Worm (Caenorhabditis elegans): ENCODE results near the gene pph-1.

Gene pph-1

DNA sequence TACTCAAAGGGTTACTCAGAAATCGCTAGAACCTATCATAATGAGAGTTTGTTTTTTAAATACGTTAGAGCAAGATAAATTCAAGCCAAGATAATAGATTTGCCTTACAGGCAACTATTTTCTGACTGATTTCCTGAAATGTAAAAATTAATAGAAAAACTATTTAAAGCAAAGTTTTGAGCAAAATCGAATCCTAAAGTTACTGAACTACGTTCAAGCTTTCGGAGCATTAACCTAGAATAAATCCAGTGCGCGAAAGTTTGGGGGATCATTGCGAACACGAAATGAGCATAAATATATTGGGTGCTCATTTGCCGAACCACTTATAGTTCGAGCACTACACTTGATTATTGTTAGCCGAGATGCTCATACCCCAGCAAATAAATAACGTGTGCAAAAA, 30.7 kb upstream of the pph-1 start, which contains the start of gene ceh-22:
Gene ceh-22, plus strand, starts transcription at position 301 of the 400 bp plus-strand sequence.
- TF ChIP-seq T22C8.4 (GFP tag; IDR thresholded peaks at IDR 0.05) (no peak), ref-1 (GFP tag; conservative IDR thresholded peaks at IDR 0.05) (no peak), tab-1 (GFP tag; IDR thresholded peaks at IDR 0.05) (no peak), klf-2 (GFP tag; conservative IDR thresholded peaks at IDR 0.05) (no peak), ztf-23 (GFP tag; IDR thresholded peaks at IDR 0.05) (no peak), flt-1 (GFP tag; IDR thresholded peaks at IDR 0.05) (no peak), ztf-29 (GFP tag; IDR thresholded peaks at IDR 0.05) (no peak), cog-1 (tag; optimal IDR thresholded peaks at IDR 0.05) (no peak)

DNA sequence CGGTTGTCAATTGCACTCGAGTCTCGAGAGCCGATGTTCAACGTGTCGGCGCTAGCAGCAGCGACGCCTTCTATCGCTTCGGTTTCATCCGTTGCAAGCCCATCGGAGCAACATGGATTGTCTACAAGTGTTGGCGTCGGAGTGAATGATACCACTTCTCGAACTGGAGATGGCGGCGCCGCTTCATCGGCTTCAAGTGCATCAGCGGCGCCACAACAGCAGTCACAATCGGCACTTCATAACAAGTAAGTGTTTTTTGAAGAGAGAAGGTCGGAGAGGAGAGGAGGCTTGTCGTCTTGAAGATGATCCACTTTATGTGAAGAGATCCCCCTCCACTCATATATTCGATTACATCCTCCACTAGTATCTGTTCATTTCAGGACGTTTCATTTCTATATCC, 29.7 kb upstream of the pph-1 start:
- TF ChIP-seq med-1 (GFP tag; optimal IDR thresholded peaks at IDR 0.05; ENCODE audit: insufficient read depth) (no peak), ztf-29 (GFP tag; IDR thresholded peaks at IDR 0.05) (no peak), ref-1 (GFP tag; conservative IDR thresholded peaks at IDR 0.05) (no peak), cog-1 (tag; optimal IDR thresholded peaks at IDR 0.05) (no peak), klf-2 (GFP tag; conservative IDR thresholded peaks at IDR 0.05) (no peak), flt-1 (GFP tag; IDR thresholded peaks at IDR 0.05) (no peak), ztf-23 (GFP tag; IDR thresholded peaks at IDR 0.05) (no peak), tab-1 (GFP tag; IDR thresholded peaks at IDR 0.05) (no peak), T22C8.4 (GFP tag; IDR thresholded peaks at IDR 0.05) (no peak)

ce11 chrV:10675978-10676377, 26.4 kb upstream of the pph-1 start:
- no peak for TF ChIP-seq med-1 (GFP tag; optimal IDR thresholded peaks at IDR 0.05; ENCODE audit: insufficient read depth)
- no peak for TF ChIP-seq ref-1 (GFP tag; conservative IDR thresholded peaks at IDR 0.05)
- no peak for TF ChIP-seq ztf-29 (GFP tag; IDR thresholded peaks at IDR 0.05)
- TF ChIP-seq T22C8.4 (GFP tag; IDR thresholded peaks at IDR 0.05) = no peak
- TF ChIP-seq flt-1 (GFP tag; IDR thresholded peaks at IDR 0.05) = no peak
- no peak for TF ChIP-seq tab-1 (GFP tag; IDR thresholded peaks at IDR 0.05)
- TF ChIP-seq ztf-23 (GFP tag; IDR thresholded peaks at IDR 0.05) = no peak
- TF ChIP-seq klf-2 (GFP tag; conservative IDR thresholded peaks at IDR 0.05) = no peak
- no peak for TF ChIP-seq cog-1 (tag; optimal IDR thresholded peaks at IDR 0.05)

DNA sequence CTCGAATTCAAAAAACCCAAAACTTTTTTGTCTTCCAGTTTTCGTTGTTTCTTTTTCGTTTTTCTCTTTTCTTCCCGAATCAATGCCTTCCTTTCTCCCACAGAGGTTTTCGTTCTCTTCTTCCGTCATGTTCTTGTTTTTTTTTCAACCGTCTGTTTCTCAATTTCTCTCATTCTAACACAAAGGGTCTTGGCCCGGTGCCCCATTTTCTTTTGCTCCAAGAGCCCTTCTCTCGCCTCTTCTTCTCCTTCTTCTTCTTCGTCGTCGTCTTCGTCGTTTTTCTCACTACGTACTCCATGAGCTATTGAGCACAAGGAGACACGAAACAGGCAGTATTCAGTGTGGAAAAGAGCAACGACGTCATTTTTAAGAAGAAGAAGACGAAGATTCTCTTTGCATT, 24.9 kb upstream of the pph-1 start:
- TF ChIP-seq med-1 (GFP tag; optimal IDR thresholded peaks at IDR 0.05; ENCODE audit: insufficient read depth) = no peak
- no peak for TF ChIP-seq T22C8.4 (GFP tag; IDR thresholded peaks at IDR 0.05)
- TF ChIP-seq tab-1 (GFP tag; IDR thresholded peaks at IDR 0.05) = no peak
- no peak for TF ChIP-seq ref-1 (GFP tag; conservative IDR thresholded peaks at IDR 0.05)
- no peak for TF ChIP-seq ztf-29 (GFP tag; IDR thresholded peaks at IDR 0.05)
- no peak for TF ChIP-seq klf-2 (GFP tag; conservative IDR thresholded peaks at IDR 0.05)
- no peak for TF ChIP-seq flt-1 (GFP tag; IDR thresholded peaks at IDR 0.05)
- no peak for TF ChIP-seq cog-1 (tag; optimal IDR thresholded peaks at IDR 0.05)

ce11 chrV:10679080-10679479, 23.3 kb upstream of the pph-1 start:
- TF ChIP-seq T22C8.4 (GFP tag; IDR thresholded peaks at IDR 0.05) (no peak), med-1 (GFP tag; optimal IDR thresholded peaks at IDR 0.05; ENCODE audit: insufficient read depth) (no peak), klf-2 (GFP tag; conservative IDR thresholded peaks at IDR 0.05) (no peak), ztf-23 (GFP tag; IDR thresholded peaks at IDR 0.05) (no peak), flt-1 (GFP tag; IDR thresholded peaks at IDR 0.05) (no peak), cog-1 (tag; optimal IDR thresholded peaks at IDR 0.05) (no peak), ref-1 (GFP tag; conservative IDR thresholded peaks at IDR 0.05) (no peak), ztf-29 (GFP tag; IDR thresholded peaks at IDR 0.05) (no peak), tab-1 (GFP tag; IDR thresholded peaks at IDR 0.05) (no peak)

DNA sequence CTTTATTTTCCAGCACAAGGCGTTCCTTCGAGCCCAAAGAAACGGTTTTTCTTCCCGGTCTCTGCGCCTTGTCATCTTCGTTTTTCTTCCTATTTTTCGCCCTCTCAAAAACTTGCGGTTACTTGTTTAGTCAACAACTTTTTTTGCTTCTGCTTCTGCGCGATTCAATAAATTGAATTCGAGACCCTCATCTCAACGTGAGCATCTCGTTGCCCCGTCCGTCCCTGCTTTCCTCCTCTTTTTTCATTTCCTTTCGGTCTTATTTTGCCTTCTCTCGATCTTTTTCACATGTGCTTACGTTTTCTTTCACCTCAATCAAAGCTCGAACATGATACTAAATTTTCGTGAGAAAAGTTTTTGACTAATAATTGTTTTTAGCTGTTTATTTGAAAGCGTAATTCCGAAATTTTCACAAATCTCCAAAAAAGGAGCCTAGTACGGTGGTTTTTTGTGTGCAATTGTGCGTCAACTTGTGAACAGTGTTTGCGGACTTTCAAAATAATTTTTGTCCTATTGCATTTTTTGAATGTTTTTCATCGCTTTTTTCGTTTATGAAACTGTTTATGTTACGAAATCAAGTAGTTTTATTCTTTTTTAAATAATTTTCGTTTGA, 22.3 kb upstream of the pph-1 start:
- TF ChIP-seq tab-1 (GFP tag; IDR thresholded peaks at IDR 0.05) (no peak), ztf-23 (GFP tag; IDR thresholded peaks at IDR 0.05) (no peak), cog-1 (tag; optimal IDR thresholded peaks at IDR 0.05) (no peak), T22C8.4 (GFP tag; IDR thresholded peaks at IDR 0.05) (no peak), flt-1 (GFP tag; IDR thresholded peaks at IDR 0.05) (no peak)

DNA sequence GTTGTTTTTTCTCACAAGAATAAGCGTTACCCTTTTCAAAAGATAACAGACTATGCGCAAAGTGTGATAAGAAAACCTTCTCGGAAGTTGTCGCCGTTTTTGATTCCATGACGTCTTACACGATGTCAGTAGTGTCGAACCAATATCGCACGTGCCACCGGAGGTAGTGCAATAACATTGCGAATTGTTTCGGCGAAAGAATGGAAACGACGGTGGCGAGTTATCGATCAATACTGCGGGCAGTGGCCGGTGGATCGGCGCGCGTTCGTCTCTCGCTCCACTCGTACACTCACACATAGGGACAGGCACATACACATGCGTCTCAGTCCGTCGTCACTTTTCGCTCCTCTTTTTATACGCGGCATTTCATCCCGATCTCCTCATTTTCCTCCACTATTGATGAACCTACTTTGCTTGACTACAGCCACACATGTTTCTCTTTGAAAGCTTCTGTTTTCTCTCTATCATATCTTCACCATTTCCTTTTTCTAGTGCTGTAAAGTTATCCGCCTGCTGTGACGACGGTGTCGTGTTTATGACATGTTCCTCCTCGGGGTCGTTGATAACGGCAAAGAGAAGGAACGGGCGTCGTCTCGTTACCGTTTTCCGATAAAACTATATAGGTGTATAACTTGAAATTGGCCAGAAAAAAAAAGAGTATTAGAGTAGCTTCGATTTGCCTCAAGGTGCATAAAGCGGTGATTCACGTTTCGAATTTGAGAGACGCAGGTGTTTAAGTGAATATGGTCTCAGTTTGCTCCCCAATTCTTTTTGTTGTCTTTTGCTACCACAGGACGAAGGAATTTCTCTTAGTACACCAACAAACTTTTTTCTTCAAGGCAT, 21.0 kb upstream of the pph-1 start:
- TF ChIP-seq flt-1 (GFP tag; IDR thresholded peaks at IDR 0.05) (peak; percentile 4; the same call in 1 of the 2 replicates), tab-1 (GFP tag; IDR thresholded peaks at IDR 0.05) (no peak), med-1 (GFP tag; optimal IDR thresholded peaks at IDR 0.05; ENCODE audit: insufficient read depth) (no peak), cog-1 (tag; optimal IDR thresholded peaks at IDR 0.05) (no peak), ztf-23 (GFP tag; IDR thresholded peaks at IDR 0.05) (0 out of 2 replicates have a peak, but pooled peaks have one; percentile 50), klf-2 (GFP tag; conservative IDR thresholded peaks at IDR 0.05) (no peak), ref-1 (GFP tag; conservative IDR thresholded peaks at IDR 0.05) (peak; percentile 42; the same call in 1 of the 2 replicates), ztf-29 (GFP tag; IDR thresholded peaks at IDR 0.05) (no peak), T22C8.4 (GFP tag; IDR thresholded peaks at IDR 0.05) (peak; percentile 69; the same call in 1 of the 2 replicates)

DNA sequence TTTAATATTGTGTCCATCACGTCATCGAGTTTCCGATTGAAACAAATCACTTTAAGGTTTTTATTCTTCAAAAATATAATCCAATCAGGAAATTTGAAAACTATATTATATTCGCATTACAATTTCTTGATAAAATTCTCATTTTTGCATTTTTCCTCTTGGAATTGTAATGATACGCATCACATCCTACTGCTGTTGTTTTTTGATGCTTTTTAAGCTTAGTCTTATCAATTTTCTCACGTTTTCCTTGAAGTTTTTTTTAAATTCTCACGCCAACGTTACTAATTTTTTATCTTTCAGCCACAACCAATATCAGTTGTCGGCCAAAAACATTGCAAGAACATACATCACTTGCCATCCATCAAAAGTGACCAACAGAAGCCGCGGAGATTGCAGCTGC, 20.2 kb upstream of the pph-1 start, which contains the start of gene gsp-1:
Gene gsp-1, plus strand, starts transcription at position 301 of the 400 bp plus-strand sequence.
- TF ChIP-seq ref-1 (GFP tag; conservative IDR thresholded peaks at IDR 0.05) (no peak), T22C8.4 (GFP tag; IDR thresholded peaks at IDR 0.05) (no peak), ztf-29 (GFP tag; IDR thresholded peaks at IDR 0.05) (no peak), ztf-23 (GFP tag; IDR thresholded peaks at IDR 0.05) (no peak), med-1 (GFP tag; optimal IDR thresholded peaks at IDR 0.05; ENCODE audit: insufficient read depth) (no peak), klf-2 (GFP tag; conservative IDR thresholded peaks at IDR 0.05) (no peak), flt-1 (GFP tag; IDR thresholded peaks at IDR 0.05) (no peak), cog-1 (tag; optimal IDR thresholded peaks at IDR 0.05) (no peak), tab-1 (GFP tag; IDR thresholded peaks at IDR 0.05) (no peak)

DNA sequence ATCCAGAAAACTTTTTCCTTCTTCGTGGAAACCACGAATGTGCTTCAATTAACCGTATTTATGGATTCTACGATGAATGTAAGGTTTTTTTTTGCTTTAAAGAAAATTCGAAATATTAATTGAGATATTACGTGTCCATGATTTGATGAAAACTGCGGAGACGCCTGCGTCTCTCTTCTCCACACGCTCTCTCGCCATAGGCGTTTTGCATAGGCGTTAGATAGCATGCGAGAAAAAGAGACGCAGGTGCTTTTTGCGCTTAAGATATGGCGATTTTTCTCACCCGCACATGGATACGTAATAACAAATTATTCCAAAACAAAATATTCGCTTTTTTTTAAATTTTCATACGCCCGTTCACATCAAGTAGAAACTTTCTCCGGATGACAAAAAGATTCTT, 18.9 kb upstream of the pph-1 start:
- no peak for TF ChIP-seq flt-1 (GFP tag; IDR thresholded peaks at IDR 0.05)
- TF ChIP-seq ref-1 (GFP tag; conservative IDR thresholded peaks at IDR 0.05) = no peak
- no peak for TF ChIP-seq tab-1 (GFP tag; IDR thresholded peaks at IDR 0.05)
- TF ChIP-seq klf-2 (GFP tag; conservative IDR thresholded peaks at IDR 0.05) = no peak
- TF ChIP-seq cog-1 (tag; optimal IDR thresholded peaks at IDR 0.05) = no peak
- no peak for TF ChIP-seq ztf-23 (GFP tag; IDR thresholded peaks at IDR 0.05)
- TF ChIP-seq ztf-29 (GFP tag; IDR thresholded peaks at IDR 0.05) = no peak
- no peak for TF ChIP-seq T22C8.4 (GFP tag; IDR thresholded peaks at IDR 0.05)
- no peak for TF ChIP-seq med-1 (GFP tag; optimal IDR thresholded peaks at IDR 0.05; ENCODE audit: insufficient read depth)

Data from whole organism, midembryonic.